Fruit fly (Drosophila melanogaster) whole organism: Measurements from ENCODE around the gene CG3342.

Source experiments
- CG8478 ChIP-seq: fragments of >200 bp; optimal IDR thresholded peaks from 2 replicates; lab custom pipeline; 2018; ENCODE audit warnings: inconsistent platforms
- Dll ChIP-seq: fragments of >200 bp; optimal IDR thresholded peaks from 2 replicates; lab custom pipeline; 2017
- EcR ChIP-seq, 2 experiments: fragments of >200 bp; optimal IDR thresholded peaks; 2 replicates each; lab custom pipeline; 2017; ENCODE audit warnings: missing biosample characterization in 2 of 2, missing genetic modification characterization in 2 of 2, missing genetic modification reagents in 2 of 2
- pan ChIP-seq: fragments of >200 bp; optimal IDR thresholded peaks from 2 replicates; lab custom pipeline; 2017
- psq ChIP-seq: fragments of >200 bp; optimal IDR thresholded peaks from 2 replicates; lab custom pipeline; 2017
- usp ChIP-seq: fragments of >200 bp; optimal IDR thresholded peaks from 2 replicates; lab custom pipeline; 2017; ENCODE audit warnings: missing biosample characterization, missing genetic modification characterization, mixed read lengths

CG3342 gene

dm6 chrX:6527680-6528079 is at the start of gene CG3342:
Gene CG3342 (minus strand): TSS chrX:6527888.
- TF ChIP-seq CG8478 (no peak), Dll (lab: Kevin White, UChicago) (no peak), EcR (GFP tag; optimal IDR thresholded peaks at IDR 0.05; lab: Kevin White, UChicago) (no peak), usp (no peak), pan (lab: Kevin White, UChicago) (no peak), psq (lab: Kevin White, UChicago) (no peak)

- no peak for TF ChIP-seq psq (lab: Kevin White, UChicago)
- no peak for TF ChIP-seq Dll (lab: Kevin White, UChicago)
- no peak for TF ChIP-seq pan (lab: Kevin White, UChicago)
- no peak for TF ChIP-seq usp
- TF ChIP-seq CG8478, result no peak
- TF ChIP-seq EcR (GFP tag; optimal IDR thresholded peaks at IDR 0.05; lab: Kevin White, UChicago), result no peak
These were observed 46.8 kb upstream of the CG3342 start for dm6 chrX:6574488-6574887.

- TF ChIP-seq usp (no peak), Dll (lab: Kevin White, UChicago) (no peak), psq (lab: Kevin White, UChicago) (no peak), EcR (GFP tag; optimal IDR thresholded peaks at IDR 0.05; lab: Kevin White, UChicago) (no peak), pan (lab: Kevin White, UChicago) (no peak), CG8478 (no peak)
These were observed 46.1 kb upstream of the CG3342 start for dm6 chrX:6573799-6574198.

dm6 chrX:6571234-6571915 is 43.7 kb upstream of the CG3342 start:
- TF ChIP-seq psq (lab: Kevin White, UChicago), result no peak
- no peak for TF ChIP-seq Dll (lab: Kevin White, UChicago)
- TF ChIP-seq CG8478, result no peak
- TF ChIP-seq usp, result no peak
- no peak for TF ChIP-seq EcR (GFP tag; optimal IDR thresholded peaks at IDR 0.05; lab: Kevin White, UChicago)
- TF ChIP-seq pan (lab: Kevin White, UChicago), result no peak

dm6 chrX:6551464-6551863 is 23.8 kb upstream of the CG3342 start:
- TF ChIP-seq Dll (lab: Kevin White, UChicago) (no peak), pan (lab: Kevin White, UChicago) (no peak), CG8478 (no peak), usp (no peak), EcR (GFP tag; optimal IDR thresholded peaks at IDR 0.05; lab: Kevin White, UChicago) (no peak), psq (lab: Kevin White, UChicago) (no peak)

- TF ChIP-seq EcR (GFP tag; optimal IDR thresholded peaks at IDR 0.05; lab: Kevin White, UChicago) (no peak), psq (lab: Kevin White, UChicago) (no peak), pan (lab: Kevin White, UChicago) (no peak), CG8478 (no peak), Dll (lab: Kevin White, UChicago) (no peak), usp (no peak)
These were observed 22.4 kb upstream of the CG3342 start for dm6 chrX:6550118-6550502.

dm6 chrX:6549428-6550117 is 21.9 kb upstream of the CG3342 start:
- TF ChIP-seq EcR (GFP tag; optimal IDR thresholded peaks at IDR 0.05; lab: Kevin White, UChicago) (no peak), pan (lab: Kevin White, UChicago) (no peak), Dll (lab: Kevin White, UChicago) (no peak), psq (lab: Kevin White, UChicago) (no peak), usp (no peak), CG8478 (no peak)

- no peak for TF ChIP-seq psq (lab: Kevin White, UChicago)
- no peak for TF ChIP-seq pan (lab: Kevin White, UChicago)
- TF ChIP-seq usp, result no peak
These were observed 19.3 kb upstream of the CG3342 start for dm6 chrX:6546970-6547369.

- TF ChIP-seq Dll (lab: Kevin White, UChicago) (no peak), usp (no peak), CG8478 (no peak), psq (lab: Kevin White, UChicago) (no peak), EcR (GFP tag; optimal IDR thresholded peaks at IDR 0.05; lab: Kevin White, UChicago) (no peak), pan (lab: Kevin White, UChicago) (no peak)
These were observed 18.2 kb upstream of the CG3342 start for dm6 chrX:6545862-6546270.

- TF ChIP-seq psq (lab: Kevin White, UChicago) (no peak), pan (lab: Kevin White, UChicago) (no peak), Dll (lab: Kevin White, UChicago) (no peak), usp (no peak), EcR (GFP tag; optimal IDR thresholded peaks at IDR 0.05; lab: Kevin White, UChicago) (no peak), CG8478 (no peak)
These were observed 16.0 kb upstream of the CG3342 start for dm6 chrX:6543569-6544173.

dm6 chrX:6542331-6542730 is 14.6 kb upstream of the CG3342 start:
- TF ChIP-seq usp (no peak), CG8478 (no peak), psq (lab: Kevin White, UChicago) (no peak), EcR (GFP tag; optimal IDR thresholded peaks at IDR 0.05; lab: Kevin White, UChicago) (no peak), Dll (lab: Kevin White, UChicago) (no peak), pan (lab: Kevin White, UChicago) (no peak)

dm6 chrX:6541277-6541676 is 13.6 kb upstream of the CG3342 start:
- TF ChIP-seq psq (lab: Kevin White, UChicago), result no peak
- no peak for TF ChIP-seq Dll (lab: Kevin White, UChicago)
- TF ChIP-seq pan (lab: Kevin White, UChicago), result no peak
- TF ChIP-seq CG8478, result no peak
- no peak for TF ChIP-seq usp
- no peak for TF ChIP-seq EcR (GFP tag; optimal IDR thresholded peaks at IDR 0.05; lab: Kevin White, UChicago)
